Fruit fly (Drosophila melanogaster): Measurements from ENCODE around the gene Ets98B.
A peak's percentile ranks its signal among the peaks of the same experiment; 100 is the strongest.

DNA sequence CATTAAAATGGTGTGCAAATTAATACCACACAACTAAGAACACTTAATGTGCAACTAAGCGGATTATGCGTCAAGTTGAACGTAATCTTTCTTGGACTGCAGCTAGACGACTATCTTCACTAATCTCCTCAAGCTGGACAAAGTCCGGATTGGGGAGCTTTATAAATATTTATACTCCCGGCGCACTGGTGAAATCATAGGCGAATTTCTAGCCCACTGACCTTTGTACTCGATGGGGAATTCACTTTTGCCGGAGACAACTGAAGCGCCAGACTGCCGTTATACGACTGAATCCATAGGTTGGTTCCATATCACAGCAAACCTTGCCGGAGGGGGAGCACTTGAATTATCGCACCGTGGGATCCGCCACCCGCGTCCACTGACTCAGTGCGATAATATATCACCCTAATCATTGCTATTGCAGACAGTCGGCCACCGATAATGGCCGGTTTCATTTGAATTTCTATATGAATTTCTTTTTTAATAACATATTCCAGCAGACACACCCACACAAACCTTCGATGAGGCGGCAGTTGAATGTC lies 30.2 kb upstream of the Ets98B start:
- peak; percentile 76 for TF ChIP-seq CG6276 (GFP tag; optimal IDR thresholded peaks at IDR 0.05)
- no peak for TF ChIP-seq esn (GFP tag; optimal IDR thresholded peaks at IDR 0.05)
- no peak for TF ChIP-seq CG6792 (GFP tag; optimal IDR thresholded peaks at IDR 0.05)
- peak; percentile 21; the same call in 1 of the 3 replicates for TF ChIP-seq CG8119 (GFP tag; IDR thresholded peaks at IDR 0.05)
- TF ChIP-seq Blimp-1 (GFP tag; optimal IDR thresholded peaks at IDR 0.05) = no peak
- no peak for TF ChIP-seq acj6 (GFP tag; optimal IDR thresholded peaks at IDR 0.05)
- no peak for TF ChIP-seq CG10669 (GFP tag; optimal IDR thresholded peaks at IDR 0.05)
- no peak for TF ChIP-seq fd85E (GFP tag; optimal IDR thresholded peaks at IDR 0.05)
- TF ChIP-seq OdsH (GFP tag; optimal IDR thresholded peaks at IDR 0.05) = no peak
